Worm (Caenorhabditis elegans) whole organism, L2 larva: ENCODE results near the gene Y49F6B.8.

Experiments used
- F13H6.1 ChIP-seq: sonication (generic microtip); optimal IDR thresholded peaks from 2 replicates; lab custom pipeline; 2016; ENCODE audit warnings: missing genetic modification characterization, missing compliant biosample characterization
- alr-1 ChIP-seq: fragments of 150-350 bp; optimal IDR thresholded peaks from 2 replicates; lab custom pipeline; 2014; ENCODE audit warnings: missing biosample characterization, missing genetic modification characterization
- aly-2 ChIP-seq: fragments of 150-350 bp; optimal IDR thresholded peaks from 2 replicates; lab custom pipeline; 2014; ENCODE audit warnings: missing biosample characterization, missing genetic modification characterization
- fos-1 ChIP-seq: fragments of 150-350 bp; optimal IDR thresholded peaks from 2 replicates; lab custom pipeline; 2014; ENCODE audit warnings: missing biosample characterization, missing genetic modification characterization
- lin-11 ChIP-seq: fragments of 150-350 bp; sonication (generic microtip); optimal IDR thresholded peaks from 2 replicates; lab custom pipeline; 2014; ENCODE audit warnings: missing biosample characterization, missing genetic modification characterization, inconsistent platforms, mixed read lengths
- nhr-237 ChIP-seq: fragments of 150-350 bp; optimal IDR thresholded peaks from 2 replicates; lab custom pipeline; 2014; ENCODE audit warnings: missing biosample characterization, missing genetic modification characterization
- ztf-11 ChIP-seq: sonication (generic microtip); optimal IDR thresholded peaks from 2 replicates; lab custom pipeline; 2017; ENCODE audit warnings: missing biosample characterization, missing genetic modification characterization

- no peak for TF ChIP-seq aly-2
- TF ChIP-seq alr-1, result no peak
- TF ChIP-seq fos-1, result peak; percentile 72
- TF ChIP-seq ztf-11 (tag; lab: Kevin White, UChicago), result no peak
- TF ChIP-seq F13H6.1 (tag; lab: Kevin White, UChicago), result no peak
- no peak for TF ChIP-seq nhr-237
- TF ChIP-seq lin-11, result no peak
These were observed 41.4 kb downstream of the Y49F6B.8 start for ce11 chrII:3439842-3440640.
